Fruit fly (Drosophila melanogaster): ENCODE results near the gene Rpp14a.
A peak's percentile ranks its signal among the peaks of the same experiment; 100 is the strongest.

- TF ChIP-seq CTCF (optimal IDR thresholded peaks at IDR 0.05) (peak; percentile 10 to 43), CG8478 (optimal IDR thresholded peaks at IDR 0.05) (no peak)
Observed at dm6 chr3R:30052455-30053046, 4.1 kb upstream of the Rpp14a start, which contains the start of gene Jasper.

All from S2 (cell line).